Fruit fly (Drosophila melanogaster): Measurements from ENCODE around the gene Drak.

dm6 chrX:11548701-11549100, 55.8 kb downstream of the Drak start:
- no peak for TF ChIP-seq h (optimal IDR thresholded peaks at IDR 0.05)
- TF ChIP-seq hb (GFP tag; IDR thresholded peaks at IDR 0.05; ENCODE audit: partially characterized antibody): no peak
- TF ChIP-seq CG11696 (GFP tag; IDR thresholded peaks at IDR 0.05): peak; percentile 20; the same call in 1 of the 2 replicates
- no peak for TF ChIP-seq dati (GFP tag; IDR thresholded peaks at IDR 0.05)
- peak; percentile 1 for TF ChIP-seq org-1 (GFP tag; optimal IDR thresholded peaks at IDR 0.05)
- TF ChIP-seq lbe (GFP tag; optimal IDR thresholded peaks at IDR 0.05): no peak
- TF ChIP-seq CG33557 (GFP tag; optimal IDR thresholded peaks at IDR 0.05): peak; percentile 43
- TF ChIP-seq seq (GFP tag; IDR thresholded peaks at IDR 0.05): no peak
- TF ChIP-seq slou (GFP tag; optimal IDR thresholded peaks at IDR 0.05): no peak
- TF ChIP-seq z (GFP tag; IDR thresholded peaks at IDR 0.05): no peak
- TF ChIP-seq CG14860 (GFP tag; IDR thresholded peaks at IDR 0.05; ENCODE audit: partially characterized antibody): no peak
- TF ChIP-seq amos (GFP tag; IDR thresholded peaks at IDR 0.05; ENCODE audit: partially characterized antibody): no peak

Data from whole organism, embryonic.